Worm (Caenorhabditis elegans) whole organism, L1 larva: ENCODE measurements around the gene C13G3.1.

Experiments used
- jun-1 ChIP-seq: fragments of 150-350 bp; optimal IDR thresholded peaks from 2 replicates; lab custom pipeline; 2014; ENCODE audit warnings: missing biosample characterization, missing genetic modification reagents, missing genetic modification characterization
- mab-9 ChIP-seq: fragments of 200-800 bp; sonication (Bioruptor generic); IDR thresholded peaks from 2 replicates; pipeline ENCODE4 v1.3.6; 2022; ENCODE audit warnings: missing genetic modification reagents, missing genetic modification characterization, missing compliant biosample characterization
- unc-130 ChIP-seq: fragments of 150-350 bp; optimal IDR thresholded peaks from 2 replicates; lab custom pipeline; 2017; ENCODE audit warnings: missing biosample characterization, missing genetic modification characterization, inconsistent platforms

- TF ChIP-seq jun-1 (tag; lab: Kevin White, UChicago) (no peak), unc-130 (tag; lab: Kevin White, UChicago) (no peak), mab-9 (GFP tag; lab: Robert Waterston, UW) (no peak)
Observed at ce11 chrV:11030675-11031074, 18.4 kb upstream of the C13G3.1 start.
